Worm (Caenorhabditis elegans): ENCODE measurements around the gene R03A10.5.

DNA sequence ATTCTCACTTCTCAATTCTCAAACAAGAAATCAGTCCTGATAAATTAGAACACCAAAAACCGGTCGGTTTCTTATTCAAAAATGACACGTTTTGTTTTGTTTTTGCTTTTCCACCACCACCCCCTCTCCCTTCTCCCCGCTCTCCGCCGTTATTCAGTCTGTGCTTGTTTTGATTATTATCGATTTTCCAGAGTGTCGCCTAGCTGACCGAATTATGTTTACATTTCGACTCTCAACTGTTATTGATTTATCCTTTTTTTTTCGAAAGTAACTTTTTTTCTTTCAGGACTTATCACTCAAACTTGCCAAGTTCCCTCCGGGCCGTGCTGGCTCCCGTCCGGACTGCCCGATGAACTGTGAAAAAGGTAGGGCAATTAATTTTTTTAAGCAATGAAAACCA is 46.8 kb downstream of the R03A10.5 start, which contains the start of gene gob-1:
- TF ChIP-seq unc-62 (GFP tag; optimal IDR thresholded peaks at IDR 0.05) (no peak), nhr-77 (tag; optimal IDR thresholded peaks at IDR 0.05) (no peak), nhr-12 (tag; optimal IDR thresholded peaks at IDR 0.05) (no peak), nhr-25 (tag; optimal IDR thresholded peaks at IDR 0.05) (no peak), lin-39 (tag; optimal IDR thresholded peaks at IDR 0.05) (no peak), pha-4 (tag; optimal IDR thresholded peaks at IDR 0.05) (no peak), unc-39 (tag; optimal IDR thresholded peaks at IDR 0.05) (no peak), tbx-2 (tag; optimal IDR thresholded peaks at IDR 0.05) (no peak), fos-1 (tag; optimal IDR thresholded peaks at IDR 0.05) (no peak), ceh-9 (tag; optimal IDR thresholded peaks at IDR 0.05) (no peak), egl-27 (tag; optimal IDR thresholded peaks at IDR 0.05) (no peak), ztf-11 (tag; optimal IDR thresholded peaks at IDR 0.05) (no peak), elt-3 (tag; optimal IDR thresholded peaks at IDR 0.05) (no peak)

Data from whole organism, L3 larva.